Worm (Caenorhabditis elegans) whole organism, young adult: Measurements from ENCODE around the gene srw-48.

Experiments used
- B0035.1 ChIP-seq: sonication (generic microtip); optimal IDR thresholded peaks from 2 replicates; lab custom pipeline; 2016; ENCODE audit warnings: missing genetic modification characterization, mild to moderate bottlenecking, missing compliant biosample characterization, missing genotype, missing genetic modification reagents
- C06A6.2 ChIP-seq: fragments of 200-800 bp; sonication (Bioruptor generic); conservative IDR thresholded peaks from 2 replicates; pipeline ENCODE4 v1.3.6; 2022; ENCODE audit warnings: missing genetic modification characterization, missing compliant biosample characterization
- F22D6.2 ChIP-seq: sonication (generic microtip); optimal IDR thresholded peaks from 2 replicates; lab custom pipeline; 2016; ENCODE audit warnings: mild to moderate bottlenecking, missing genetic modification characterization, missing compliant biosample characterization
- F33H1.4 ChIP-seq: fragments of 200-800 bp; sonication (Bioruptor generic); IDR thresholded peaks from 2 replicates; pipeline ENCODE4 v1.3.6; 2022; ENCODE audit warnings: missing genetic modification reagents, missing genetic modification characterization, missing compliant biosample characterization
- K12H6.12 ChIP-seq: fragments of 200-800 bp; sonication (Bioruptor generic); optimal IDR thresholded peaks from 2 replicates; lab custom pipeline; 2018; ENCODE audit warnings: mild to moderate bottlenecking, missing genetic modification characterization, missing compliant biosample characterization
- Y53G8AR.9 ChIP-seq: fragments of 200-800 bp; sonication (Bioruptor generic); conservative IDR thresholded peaks from 2 replicates; pipeline ENCODE4 v1.3.6; 2022; ENCODE audit warnings: missing genetic modification reagents, missing genetic modification characterization, missing compliant biosample characterization
- Y67H2A.10 ChIP-seq: fragments of 200-800 bp; sonication (Bioruptor generic); conservative IDR thresholded peaks from 2 replicates; pipeline ENCODE4 v1.3.6; 2022; ENCODE audit warnings: missing genetic modification reagents, missing genetic modification characterization, missing compliant biosample characterization
- Y95B8A.8 ChIP-seq: fragments of 200-800 bp; sonication (Bioruptor generic); IDR thresholded peaks from 2 replicates; pipeline ENCODE4 v1.3.6; 2022; ENCODE audit warnings: missing genetic modification reagents, missing genetic modification characterization, missing compliant biosample characterization
- aptf-3 ChIP-seq: fragments of 200-800 bp; sonication (Bioruptor generic); IDR thresholded peaks from 2 replicates; pipeline ENCODE4 v1.3.6; 2022; ENCODE audit warnings: missing genetic modification characterization, missing compliant biosample characterization
- atf-7 ChIP-seq: sonication (generic microtip); optimal IDR thresholded peaks from 2 replicates; lab custom pipeline; 2017; ENCODE audit warnings: mild to moderate bottlenecking, missing genetic modification characterization, missing compliant biosample characterization
- athp-1 ChIP-seq: sonication (generic microtip); optimal IDR thresholded peaks from 2 replicates; lab custom pipeline; 2017; ENCODE audit warnings: mild to moderate bottlenecking, missing genetic modification characterization, missing compliant biosample characterization
- attf-3 ChIP-seq: fragments of 200-800 bp; sonication (Bioruptor generic); conservative IDR thresholded peaks from 2 replicates; pipeline ENCODE4 v1.3.6; 2022; ENCODE audit warnings: missing genetic modification reagents, missing genetic modification characterization, missing compliant biosample characterization
- cebp-2 ChIP-seq: fragments of 200-800 bp; sonication (Bioruptor generic); IDR thresholded peaks from 2 replicates; pipeline ENCODE4 v1.3.6; 2022; ENCODE audit warnings: missing genetic modification characterization, missing compliant biosample characterization
- ceh-58 ChIP-seq: fragments of 200-800 bp; sonication (Bioruptor generic); IDR thresholded peaks from 2 replicates; pipeline ENCODE4 v1.3.6; 2022; ENCODE audit warnings: missing genetic modification characterization, missing compliant biosample characterization
- chd-7 ChIP-seq: sonication (generic microtip); optimal IDR thresholded peaks from 2 replicates; lab custom pipeline; 2016; ENCODE audit warnings: mild to moderate bottlenecking, missing genetic modification characterization, moderate library complexity, missing compliant biosample characterization
- dox-1 ChIP-seq: fragments of 200-800 bp; sonication (Bioruptor generic); IDR thresholded peaks from 2 replicates; pipeline ENCODE4 v1.3.6; 2022; ENCODE audit warnings: missing genetic modification reagents, missing genetic modification characterization, missing compliant biosample characterization
- dpl-1 ChIP-seq: fragments of 150-350 bp; optimal IDR thresholded peaks from 2 replicates; lab custom pipeline; 2014; ENCODE audit warnings: missing biosample characterization, missing genetic modification reagents, missing genetic modification characterization
- hmg-1.2 ChIP-seq: fragments of 200-800 bp; sonication (Bioruptor generic); IDR thresholded peaks from 2 replicates; pipeline ENCODE4 v1.3.6; 2022; ENCODE audit warnings: missing genetic modification reagents, missing genetic modification characterization, missing compliant biosample characterization
- lin-26 ChIP-seq: fragments of 200-800 bp; sonication (Bioruptor generic); IDR thresholded peaks from 2 replicates; pipeline ENCODE4 v1.3.6; 2022; ENCODE audit warnings: missing genetic modification reagents, missing genetic modification characterization, missing compliant biosample characterization
- lin-40 ChIP-seq: sonication (generic microtip); optimal IDR thresholded peaks from 2 replicates; lab custom pipeline; 2016; ENCODE audit warnings: missing genetic modification characterization, mild to moderate bottlenecking, missing compliant biosample characterization, missing genotype, missing genetic modification reagents
- madf-10 ChIP-seq: sonication (generic microtip); optimal IDR thresholded peaks from 2 replicates; lab custom pipeline; 2016; ENCODE audit warnings: mild to moderate bottlenecking, missing genetic modification characterization, missing compliant biosample characterization
- madf-6 ChIP-seq: fragments of 200-800 bp; sonication (Bioruptor generic); IDR thresholded peaks from 2 replicates; pipeline ENCODE4 v1.3.6; 2022; ENCODE audit warnings: missing genetic modification reagents, missing genetic modification characterization, missing compliant biosample characterization
- madf-8 ChIP-seq: fragments of 200-800 bp; sonication (Bioruptor generic); conservative IDR thresholded peaks from 2 replicates; pipeline ENCODE4 v1.3.6; 2022; ENCODE audit warnings: missing genetic modification reagents, missing genetic modification characterization, missing compliant biosample characterization
- mel-28 ChIP-seq: sonication (generic microtip); optimal IDR thresholded peaks from 2 replicates; lab custom pipeline; 2016; ENCODE audit warnings: borderline replicate concordance, mild to moderate bottlenecking, missing genetic modification characterization, missing compliant biosample characterization
- nhr-80 ChIP-seq: sonication (generic microtip); optimal IDR thresholded peaks from 2 replicates; lab custom pipeline; 2016; ENCODE audit warnings: missing genetic modification characterization, missing compliant biosample characterization
- pbrm-1 ChIP-seq: fragments of 200-800 bp; sonication (Bioruptor generic); IDR thresholded peaks from 2 replicates; pipeline ENCODE4 v1.3.6; 2022; ENCODE audit warnings: missing genetic modification reagents, missing genetic modification characterization, missing compliant biosample characterization
- pha-4 ChIP-seq: fragments of 150-350 bp; sonication (generic microtip); optimal IDR thresholded peaks from 2 replicates; lab custom pipeline; 2014; ENCODE audit warnings: missing biosample characterization, missing genetic modification reagents, missing genetic modification characterization
- rcor-1 ChIP-seq: fragments of 200-800 bp; sonication (Bioruptor generic); IDR thresholded peaks from 2 replicates; pipeline ENCODE4 v1.3.6; 2022; ENCODE audit warnings: missing genetic modification reagents, missing genetic modification characterization, missing compliant biosample characterization
- rec-8 ChIP-seq, 2 experiments: sonication (generic microtip); optimal IDR thresholded peaks; 2 replicates each; lab custom pipeline; 2016; ENCODE audit warnings: mild to moderate bottlenecking in 2 of 2, missing genetic modification characterization in 2 of 2, missing genetic modification reagents in 2 of 2, missing genotype in 2 of 2, missing biosample characterization in 1 of 2, missing compliant biosample characterization in 1 of 2, moderate library complexity in 1 of 2
- sptf-2 ChIP-seq: fragments of 200-800 bp; sonication (Bioruptor generic); optimal IDR thresholded peaks from 2 replicates; lab custom pipeline; 2018; ENCODE audit warnings: mild to moderate bottlenecking, missing genetic modification characterization, missing compliant biosample characterization
- zfh-2 ChIP-seq: fragments of 200-800 bp; sonication (Bioruptor generic); conservative IDR thresholded peaks from 2 replicates; pipeline ENCODE4 v1.3.6; 2022; ENCODE audit warnings: missing genetic modification reagents, missing genetic modification characterization, missing compliant biosample characterization
- zim-3 ChIP-seq: sonication (generic microtip); optimal IDR thresholded peaks from 2 replicates; lab custom pipeline; 2017; ENCODE audit warnings: mild to moderate bottlenecking, missing genetic modification characterization, moderate library complexity, missing compliant biosample characterization
- ztf-18 ChIP-seq: sonication (generic microtip); optimal IDR thresholded peaks from 2 replicates; lab custom pipeline; 2016; ENCODE audit warnings: missing genotype, mild to moderate bottlenecking, missing genetic modification characterization, missing compliant biosample characterization
- ztf-22 ChIP-seq: fragments of 200-800 bp; sonication (Bioruptor generic); optimal IDR thresholded peaks from 2 replicates; lab custom pipeline; 2018; ENCODE audit warnings: mild to moderate bottlenecking, missing genetic modification characterization, moderate library complexity, missing compliant biosample characterization
- ztf-6 ChIP-seq: fragments of 200-800 bp; sonication (Bioruptor generic); IDR thresholded peaks from 2 replicates; pipeline ENCODE4 v1.3.6; 2022; ENCODE audit warnings: missing genetic modification reagents, missing genetic modification characterization, missing compliant biosample characterization

Gene srw-48

DNA sequence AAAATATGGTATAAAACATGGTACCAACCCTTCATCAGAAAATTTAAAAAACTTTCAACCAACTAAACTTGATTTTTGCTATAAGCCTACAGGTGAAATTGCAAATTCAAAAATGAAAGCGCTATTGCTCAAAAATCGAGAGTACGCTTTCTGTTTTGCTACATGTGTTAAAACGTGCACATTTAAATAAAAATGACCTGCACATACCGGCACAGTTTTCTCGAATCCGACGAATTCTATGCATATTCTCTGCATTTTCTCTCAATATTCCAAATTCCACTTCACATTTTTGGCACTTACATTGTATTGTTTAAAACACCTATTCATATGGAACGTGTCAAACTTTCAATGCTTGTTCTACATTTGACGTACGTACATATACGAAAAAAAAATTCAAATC, 10.3 kb upstream of the srw-48 start, which contains the start of gene srh-145:
Gene srh-145 (plus strand): TSS at position 193 of the 400 bp plus-strand sequence.
- TF ChIP-seq ztf-22 (no peak), K12H6.12 (tag; lab: Kevin White, UChicago) (no peak), Y53G8AR.9 (no peak), Y95B8A.8 (GFP tag; lab: Robert Waterston, UW) (no peak), atf-7 (tag; lab: Kevin White, UChicago) (no peak), dox-1 (no peak)

DNA sequence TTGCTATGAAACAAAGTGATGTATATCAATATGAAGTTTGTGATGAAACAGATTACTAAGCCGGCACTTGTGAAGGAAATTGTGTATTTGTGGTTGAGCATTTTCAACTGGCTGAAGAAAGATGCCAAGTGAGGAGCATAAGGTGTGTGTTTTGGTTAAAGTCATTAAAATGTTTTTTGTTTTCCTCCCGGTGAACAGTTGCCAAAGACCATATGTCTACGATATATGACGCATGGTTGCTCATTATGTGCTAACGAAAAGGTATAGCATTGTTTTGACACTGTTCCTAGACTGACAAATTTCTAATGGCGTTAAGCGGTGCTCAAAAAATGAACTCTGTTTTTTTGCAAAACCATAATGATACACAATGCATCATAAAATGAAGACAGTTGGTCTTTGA, 3.8 kb upstream of the srw-48 start, which contains the start of gene str-55:
Gene str-55 (minus strand): TSS at position 101 of the 400 bp plus-strand sequence.
- no peak for TF ChIP-seq hmg-1.2
- TF ChIP-seq F33H1.4 (GFP tag; lab: Robert Waterston, UW): no peak
- TF ChIP-seq zfh-2 (GFP tag; lab: Robert Waterston, UW): no peak
- TF ChIP-seq madf-8 (GFP tag; lab: Robert Waterston, UW): no peak
- no peak for TF ChIP-seq nhr-80 (tag; lab: Kevin White, UChicago)
- TF ChIP-seq C06A6.2 (GFP tag; lab: Robert Waterston, UW): no peak
- no peak for TF ChIP-seq pha-4
- no peak for TF ChIP-seq lin-40
- TF ChIP-seq ztf-6 (GFP tag; lab: Robert Waterston, UW): no peak

ce11 chrV:16419769-16420168, 1.0 kb upstream of the srw-48 start, which contains the start of gene F26D2.16:
Gene F26D2.16 (minus strand): TSS chrV:16419869.
- TF ChIP-seq aptf-3 (GFP tag; lab: Robert Waterston, UW) (no peak), Y67H2A.10 (GFP tag; lab: Robert Waterston, UW) (no peak), ceh-58 (no peak), zim-3 (tag; lab: Kevin White, UChicago) (no peak), ztf-18 (tag; lab: Kevin White, UChicago) (no peak), sptf-2 (no peak), K12H6.12 (tag; lab: Kevin White, UChicago) (no peak), atf-7 (tag; lab: Kevin White, UChicago) (no peak), attf-3 (GFP tag; lab: Robert Waterston, UW) (no peak), athp-1 (no peak), lin-26 (GFP tag; lab: Robert Waterston, UW) (no peak), dpl-1 (GFP tag; lab: Kevin White, UChicago) (no peak), cebp-2 (GFP tag; lab: Robert Waterston, UW) (no peak), chd-7 (no peak), mel-28 (tag; lab: Kevin White, UChicago) (no peak), rec-8 (tag; optimal IDR thresholded peaks at IDR 0.05; lab: Kevin White, UChicago) (no peak), madf-10 (tag; lab: Kevin White, UChicago) (no peak)

DNA sequence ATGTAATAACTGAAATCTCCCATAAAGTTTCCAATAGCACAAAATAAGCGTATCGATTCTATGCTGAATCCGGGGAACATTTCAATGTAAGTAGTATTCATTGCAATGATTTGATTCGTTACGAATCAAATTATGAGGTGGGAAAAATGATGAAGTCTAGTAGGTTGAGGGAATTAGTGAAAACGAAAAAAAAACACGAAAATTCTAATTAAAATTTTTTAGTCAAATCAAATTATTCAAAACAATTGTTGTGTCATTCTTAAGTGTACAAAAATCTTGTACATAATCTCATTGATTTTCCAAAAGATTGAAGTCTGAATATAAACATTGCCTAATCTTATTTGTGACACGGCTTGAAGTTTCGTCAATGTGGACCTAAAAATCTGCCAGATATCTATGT, 3.6 kb downstream of the srw-48 start, which contains the start of gene srw-29:
Gene srw-29 (minus strand): TSS at position 101 of the 400 bp plus-strand sequence.
- TF ChIP-seq madf-6 (GFP tag; lab: Robert Waterston, UW): no peak
- no peak for TF ChIP-seq rcor-1 (GFP tag; lab: Robert Waterston, UW)
- TF ChIP-seq zfh-2 (GFP tag; lab: Robert Waterston, UW): no peak
- TF ChIP-seq pbrm-1 (GFP tag; lab: Robert Waterston, UW): no peak
- no peak for TF ChIP-seq C06A6.2 (GFP tag; lab: Robert Waterston, UW)
- TF ChIP-seq F33H1.4 (GFP tag; lab: Robert Waterston, UW): no peak
- TF ChIP-seq B0035.1: no peak
- no peak for TF ChIP-seq mel-28 (tag; lab: Kevin White, UChicago)
- no peak for TF ChIP-seq F22D6.2 (tag; lab: Kevin White, UChicago)
